Worm (Caenorhabditis elegans) whole organism, L3 larva: Measurements from ENCODE around the gene twk-49.

Source experiments
- ceh-28 ChIP-seq: fragments of 150-350 bp; optimal IDR thresholded peaks from 2 replicates; lab custom pipeline; 2014; ENCODE audit warnings: missing biosample characterization, missing genetic modification reagents, missing genetic modification characterization
- ceh-82 ChIP-seq: fragments of 150-350 bp; optimal IDR thresholded peaks from 2 replicates; lab custom pipeline; 2014; ENCODE audit warnings: missing biosample characterization, missing genetic modification characterization
- daf-12 ChIP-seq: fragments of 150-350 bp; optimal IDR thresholded peaks from 2 replicates; lab custom pipeline; 2014; ENCODE audit warnings: missing biosample characterization, missing genetic modification reagents, missing genetic modification characterization
- egl-27 ChIP-seq: sonication (generic microtip); optimal IDR thresholded peaks from 4 replicates; lab custom pipeline; 2017; ENCODE audit warnings: missing biosample characterization, missing genetic modification reagents, missing genetic modification characterization
- egl-5 ChIP-seq: fragments of 150-350 bp; optimal IDR thresholded peaks from 2 replicates; lab custom pipeline; 2017; ENCODE audit warnings: missing biosample characterization, missing genetic modification reagents, missing genetic modification characterization, inconsistent platforms
- elt-1 ChIP-seq: fragments of 150-350 bp; optimal IDR thresholded peaks from 2 replicates; lab custom pipeline; 2014; ENCODE audit warnings: missing biosample characterization, missing genetic modification characterization
- elt-2 ChIP-seq: sonication (generic microtip); optimal IDR thresholded peaks from 2 replicates; lab custom pipeline; 2016; ENCODE audit warnings: missing genetic modification reagents, mild to moderate bottlenecking, missing genetic modification characterization, missing compliant biosample characterization
- elt-3 ChIP-seq, 3 experiments: fragments of 150-350 bp in 1 of 3; sonication (generic microtip) in 2 of 3; optimal IDR thresholded peaks; 2 replicates in 2 of 3; 4 replicates in 1 of 3; lab custom pipeline; 2014 to 2017; ENCODE audit warnings: missing biosample characterization in 3 of 3, missing genetic modification characterization in 3 of 3
- fkh-10 ChIP-seq: sonication (generic microtip); optimal IDR thresholded peaks from 2 replicates; lab custom pipeline; 2017; ENCODE audit warnings: missing biosample characterization, missing genetic modification reagents, missing genetic modification characterization
- fkh-2 ChIP-seq: fragments of 150-350 bp; optimal IDR thresholded peaks from 2 replicates; lab custom pipeline; 2014; ENCODE audit warnings: missing biosample characterization, missing genetic modification reagents, missing genetic modification characterization
- fos-1 ChIP-seq: fragments of 150-350 bp; optimal IDR thresholded peaks from 2 replicates; lab custom pipeline; 2014; ENCODE audit warnings: missing biosample characterization, missing genetic modification characterization
- hmg-11 ChIP-seq: sonication (generic microtip); optimal IDR thresholded peaks from 2 replicates; lab custom pipeline; 2016; ENCODE audit warnings: missing genetic modification characterization, missing compliant biosample characterization
- jun-1 ChIP-seq: fragments of 150-350 bp; optimal IDR thresholded peaks from 2 replicates; lab custom pipeline; 2014; ENCODE audit warnings: missing biosample characterization, missing genetic modification reagents, missing genetic modification characterization
- lsy-12 ChIP-seq: sonication (generic microtip); optimal IDR thresholded peaks from 2 replicates; lab custom pipeline; 2016; ENCODE audit warnings: mild to moderate bottlenecking, missing genetic modification characterization, missing compliant biosample characterization
- mdl-1 ChIP-seq: fragments of 150-350 bp; optimal IDR thresholded peaks from 2 replicates; lab custom pipeline; 2014; ENCODE audit warnings: missing biosample characterization, missing genetic modification characterization
- mml-1 ChIP-seq: fragments of 150-350 bp; sonication (generic microtip); optimal IDR thresholded peaks from 3 replicates; lab custom pipeline; 2014; ENCODE audit warnings: missing biosample characterization, missing genetic modification characterization
- nhr-11 ChIP-seq: fragments of 150-350 bp; optimal IDR thresholded peaks from 2 replicates; lab custom pipeline; 2014; ENCODE audit warnings: missing biosample characterization, missing genetic modification characterization
- nhr-12 ChIP-seq: fragments of 150-350 bp; optimal IDR thresholded peaks from 2 replicates; lab custom pipeline; 2014; ENCODE audit warnings: missing biosample characterization, missing genetic modification characterization
- nhr-237 ChIP-seq: fragments of 150-350 bp; optimal IDR thresholded peaks from 2 replicates; lab custom pipeline; 2014; ENCODE audit warnings: missing biosample characterization, missing genetic modification characterization
- nhr-28 ChIP-seq: fragments of 150-350 bp; optimal IDR thresholded peaks from 2 replicates; lab custom pipeline; 2014; ENCODE audit warnings: missing biosample characterization, missing genetic modification characterization
- nhr-76 ChIP-seq: fragments of 150-350 bp; sonication (generic microtip); optimal IDR thresholded peaks from 5 replicates; lab custom pipeline; 2014; ENCODE audit warnings: missing biosample characterization, missing genetic modification characterization
- nhr-77 ChIP-seq: fragments of 150-350 bp; optimal IDR thresholded peaks from 2 replicates; lab custom pipeline; 2014; ENCODE audit warnings: missing biosample characterization, missing genetic modification characterization
- pha-4 ChIP-seq: fragments of 150-350 bp; optimal IDR thresholded peaks from 2 replicates; lab custom pipeline; 2014; ENCODE audit warnings: missing biosample characterization, missing genetic modification reagents, missing genetic modification characterization
- pqm-1 ChIP-seq: fragments of 150-350 bp; optimal IDR thresholded peaks from 2 replicates; lab custom pipeline; 2017; ENCODE audit warnings: missing biosample characterization, missing genetic modification characterization, inconsistent platforms
- sea-2 ChIP-seq: fragments of 150-350 bp; sonication (generic microtip); optimal IDR thresholded peaks from 4 replicates; lab custom pipeline; 2014; ENCODE audit warnings: missing biosample characterization, missing genetic modification reagents, missing genetic modification characterization
- snpc-4 ChIP-seq: fragments of 150-350 bp; optimal IDR thresholded peaks from 2 replicates; lab custom pipeline; 2014; ENCODE audit warnings: missing biosample characterization, missing genetic modification characterization
- tbx-2 ChIP-seq: sonication (generic microtip); optimal IDR thresholded peaks from 2 replicates; lab custom pipeline; 2016; ENCODE audit warnings: mild to moderate bottlenecking, missing genetic modification characterization, missing compliant biosample characterization
- unc-39 ChIP-seq: sonication (generic microtip); optimal IDR thresholded peaks from 4 replicates; lab custom pipeline; 2017; ENCODE audit warnings: missing biosample characterization, missing genetic modification characterization
- unc-62 ChIP-seq: fragments of 150-350 bp; sonication (generic microtip); optimal IDR thresholded peaks from 4 replicates; lab custom pipeline; 2014; ENCODE audit warnings: missing biosample characterization, missing genetic modification reagents, missing genetic modification characterization
- zag-1 ChIP-seq: fragments of 150-350 bp; optimal IDR thresholded peaks from 2 replicates; lab custom pipeline; 2014; ENCODE audit warnings: missing biosample characterization, missing genetic modification characterization
- ztf-11 ChIP-seq: fragments of 150-350 bp; optimal IDR thresholded peaks from 2 replicates; lab custom pipeline; 2014; ENCODE audit warnings: missing biosample characterization, missing genetic modification characterization
- ztf-4 ChIP-seq: fragments of 150-350 bp; optimal IDR thresholded peaks from 2 replicates; lab custom pipeline; 2014; ENCODE audit warnings: missing biosample characterization, missing genetic modification characterization

The twk-49 gene

DNA sequence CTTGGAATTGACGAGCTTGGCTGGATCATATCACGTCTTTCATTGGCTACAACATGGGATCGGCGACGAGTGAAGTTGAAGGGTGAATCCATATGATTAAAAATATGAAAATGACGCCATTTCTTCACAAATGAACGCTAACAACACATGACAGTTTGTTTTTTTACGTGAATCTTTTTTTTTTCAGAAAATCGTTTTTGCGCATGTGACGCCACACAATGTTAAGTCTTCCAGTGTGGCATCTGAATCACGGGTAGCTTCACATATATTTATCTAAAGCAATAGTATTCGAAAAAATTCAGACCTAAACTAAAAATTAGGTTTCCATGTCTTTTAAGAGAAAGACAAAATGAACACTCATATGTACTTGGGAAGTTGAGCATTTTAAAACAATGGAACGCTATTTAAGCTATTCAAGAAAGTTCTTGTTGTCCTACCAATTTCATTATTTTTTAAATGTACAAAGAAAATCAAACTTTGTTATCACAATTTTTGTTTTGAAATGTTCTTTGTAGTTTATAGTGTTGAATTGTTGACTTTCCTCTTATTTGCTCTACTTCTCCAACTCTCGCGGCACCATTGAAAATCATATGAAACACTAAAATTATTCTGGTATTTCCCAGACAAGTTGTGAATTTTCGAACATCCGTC lies 14.0 kb downstream of the twk-49 start, which contains the start of the genes lido-16 and plpp-1.2:
TSS of gene lido-16 (minus strand) at position 101 of the 651 bp plus-strand sequence.
TSS of gene plpp-1.2 (plus strand) at position 601 of the 651 bp plus-strand sequence.
- TF ChIP-seq unc-62 (GFP tag; lab: Kevin White, UChicago), result no peak
- no peak for TF ChIP-seq jun-1 (tag; lab: Kevin White, UChicago)
- no peak for TF ChIP-seq pqm-1 (tag; lab: Kevin White, UChicago)
- TF ChIP-seq tbx-2 (tag; lab: Kevin White, UChicago), result no peak
- no peak for TF ChIP-seq nhr-28 (tag; lab: Kevin White, UChicago)
- no peak for TF ChIP-seq mml-1 (tag; lab: Kevin White, UChicago)
- no peak for TF ChIP-seq ztf-11 (tag; lab: Kevin White, UChicago)
- TF ChIP-seq elt-2 (tag; lab: Kevin White, UChicago), result no peak
- TF ChIP-seq lsy-12 (tag; lab: Kevin White, UChicago), result no peak
- no peak for TF ChIP-seq ceh-28 (tag; lab: Kevin White, UChicago)
- no peak for TF ChIP-seq hmg-11 (tag; lab: Kevin White, UChicago)
- TF ChIP-seq pha-4 (tag; lab: Kevin White, UChicago), result no peak
- no peak for TF ChIP-seq elt-3 (tag; optimal IDR thresholded peaks at IDR 0.05; lab: Kevin White, UChicago)

ce11 chrII:6482762-6483161 lies 16.2 kb downstream of the twk-49 start:
- TF ChIP-seq unc-39 (tag; lab: Kevin White, UChicago) (no peak), ceh-28 (tag; lab: Kevin White, UChicago) (no peak), ztf-11 (tag; lab: Kevin White, UChicago) (no peak), fkh-2 (tag; lab: Kevin White, UChicago) (no peak), nhr-76 (no peak), egl-27 (tag; lab: Kevin White, UChicago) (no peak)

- TF ChIP-seq egl-5 (tag; lab: Kevin White, UChicago) (peak; percentile 78), sea-2 (no peak)
- TF ChIP-seq, all 47 proteins: peak for 1
Observed at ce11 chrII:6482102-6482501, 16.9 kb downstream of the twk-49 start, which contains the start of gene del-10. del-10 (minus strand) TSS chrII:6482125.

DNA sequence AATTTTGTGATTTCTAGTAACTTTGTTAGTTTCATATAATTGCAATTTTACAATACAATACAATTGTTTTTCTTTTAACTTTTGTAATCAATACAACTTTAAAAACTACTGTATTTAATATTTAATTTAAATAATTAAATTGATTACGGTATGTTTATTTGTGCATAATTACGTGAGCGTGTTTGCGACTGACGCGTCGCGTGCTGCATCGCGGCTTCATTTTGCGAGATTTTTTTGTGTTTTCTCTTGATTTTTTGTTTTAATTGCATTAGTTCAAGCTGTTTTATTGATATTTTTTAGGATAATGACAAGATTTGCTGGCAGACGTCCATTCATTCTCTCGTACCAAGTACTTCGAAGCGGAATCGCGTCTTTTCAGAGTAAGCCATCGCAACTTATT lies 22.3 kb downstream of the twk-49 start, which contains the start of gene T28D9.4:
TSS of gene T28D9.4 (plus strand) at position 301 of the 400 bp plus-strand sequence.
- TF ChIP-seq nhr-11 (tag; lab: Kevin White, UChicago) (no peak), nhr-77 (no peak), snpc-4 (tag; lab: Kevin White, UChicago) (no peak), daf-12 (tag; lab: Kevin White, UChicago) (no peak), nhr-12 (no peak), ceh-28 (tag; lab: Kevin White, UChicago) (no peak), jun-1 (tag; lab: Kevin White, UChicago) (no peak), unc-62 (GFP tag; lab: Kevin White, UChicago) (no peak), fos-1 (no peak), zag-1 (tag; lab: Kevin White, UChicago) (no peak), elt-1 (tag; lab: Kevin White, UChicago) (no peak)

ce11 chrII:6475180-6475737 lies 23.7 kb downstream of the twk-49 start, which contains the start of gene T28D9.16:
T28D9.16 (plus strand) TSS chrII:6475687.
- no peak for TF ChIP-seq pqm-1 (tag; lab: Kevin White, UChicago)
- TF ChIP-seq snpc-4 (tag; lab: Kevin White, UChicago), result no peak
- TF ChIP-seq fkh-10 (GFP tag; lab: Kevin White, UChicago), result no peak
- TF ChIP-seq ztf-4, result no peak
- TF ChIP-seq nhr-237 (tag; lab: Kevin White, UChicago), result no peak
- TF ChIP-seq elt-3 (tag; optimal IDR thresholded peaks at IDR 0.05; lab: Kevin White, UChicago), result no peak
- no peak for TF ChIP-seq ceh-82 (tag; lab: Kevin White, UChicago)
- no peak for TF ChIP-seq mdl-1 (tag; lab: Kevin White, UChicago)
- TF ChIP-seq mml-1 (tag; lab: Kevin White, UChicago), result no peak
- no peak for TF ChIP-seq egl-5 (tag; lab: Kevin White, UChicago)
- TF ChIP-seq, all 47 proteins: peak for 0
